Worm (Caenorhabditis elegans) whole organism, L1 larva: ENCODE results near the gene F43H9.4.

Experiments used
- aha-1 ChIP-seq: fragments of 150-350 bp; optimal IDR thresholded peaks from 2 replicates; lab custom pipeline; 2014; ENCODE audit warnings: missing biosample characterization, missing genetic modification characterization
- fkh-8 ChIP-seq: sonication (generic microtip); optimal IDR thresholded peaks from 2 replicates; lab custom pipeline; 2016; ENCODE audit warnings: mild to moderate bottlenecking, missing genetic modification characterization, missing compliant biosample characterization
- lin-35 ChIP-seq, 2 experiments: fragments of 150-350 bp; optimal IDR thresholded peaks; 2 replicates each; lab custom pipeline; 2014; ENCODE audit warnings: missing biosample characterization in 2 of 2, missing genetic modification characterization in 2 of 2, missing genetic modification reagents in 2 of 2
- pqm-1 ChIP-seq: sonication (generic microtip); optimal IDR thresholded peaks from 3 replicates; lab custom pipeline; 2017; ENCODE audit warnings: missing biosample characterization, missing genetic modification characterization

- TF ChIP-seq pqm-1 (no peak), lin-35 (GFP tag; optimal IDR thresholded peaks at IDR 0.05; lab: Kevin White, UChicago) (no peak), aha-1 (no peak), fkh-8 (tag; lab: Kevin White, UChicago) (no peak)
These were observed 21.5 kb upstream of the F43H9.4 start, which contains the start of gene Y97E10AR.8 for ce11 chrV:8005000-8005399.
